Worm (Caenorhabditis elegans): ENCODE results near the gene F26H11.4.

ce11 chrII:14377796-14378195, 30.6 kb upstream of the F26H11.4 start, which contains the start of gene acr-20:
- no peak for TF ChIP-seq klf-2 (GFP tag; conservative IDR thresholded peaks at IDR 0.05)
- no peak for TF ChIP-seq ztf-29 (GFP tag; IDR thresholded peaks at IDR 0.05)
- no peak for TF ChIP-seq ztf-23 (GFP tag; IDR thresholded peaks at IDR 0.05)
- TF ChIP-seq med-1 (GFP tag; optimal IDR thresholded peaks at IDR 0.05; ENCODE audit: insufficient read depth) = no peak
- TF ChIP-seq flt-1 (GFP tag; IDR thresholded peaks at IDR 0.05) = no peak

Data from whole organism, midembryonic.